Fruit fly (Drosophila melanogaster) whole organism, prepupa: ENCODE measurements around the gene CG6912.

Experiments
- CG8632 ChIP-seq: fragments of 200-800 bp; sonication (Bioruptor generic); optimal IDR thresholded peaks from 3 replicates; lab custom pipeline; 2016; ENCODE audit warnings: missing biosample characterization, missing genetic modification characterization
- dac ChIP-seq: fragments of 200-800 bp; sonication (Bioruptor generic); optimal IDR thresholded peaks from 2 replicates; lab custom pipeline; 2017; ENCODE audit warnings: missing biosample characterization, mild to moderate bottlenecking, missing genetic modification characterization

DNA sequence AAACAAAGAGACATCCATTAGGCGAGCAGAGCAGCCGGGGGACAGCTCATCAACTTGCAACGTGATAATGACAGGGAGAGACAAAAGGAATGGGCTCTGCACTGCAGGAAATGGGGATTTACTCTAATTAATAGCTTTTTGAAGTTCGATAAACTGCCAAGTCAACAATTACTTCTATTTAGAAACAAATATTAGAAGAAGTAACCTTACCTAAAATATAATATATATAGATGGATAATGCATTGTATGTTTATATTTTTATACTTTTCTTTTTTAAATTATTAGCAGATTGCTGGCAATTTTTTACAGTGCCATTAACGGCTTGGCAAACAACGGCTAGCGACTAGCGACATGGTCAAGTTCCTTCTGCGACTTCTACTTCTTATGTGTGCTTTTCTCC, 23.2 kb downstream of the CG6912 start:
- TF ChIP-seq dac (GFP tag; lab: Kevin White, UChicago) (peak; percentile 15), CG8632 (GFP tag; lab: Kevin White, UChicago) (no peak)
